Fruit fly (Drosophila melanogaster) whole organism, embryonic: Measurements from ENCODE around the gene mldr.

Experiments used
- Abd-B ChIP-seq: fragments of 200-800 bp; sonication (Bioruptor generic); optimal IDR thresholded peaks from 2 replicates; lab custom pipeline; 2018; ENCODE audit warnings: missing biosample characterization, mild to moderate bottlenecking, missing genetic modification characterization, moderate library complexity
- CG10321 ChIP-seq: fragments of 200-800 bp; sonication (Bioruptor generic); IDR thresholded peaks from 2 replicates; pipeline ENCODE4 v1.3.6; 2022; ENCODE audit warnings: missing biosample characterization, missing genetic modification characterization
- CG10366 ChIP-seq: fragments of 200-800 bp; sonication (Bioruptor generic); IDR thresholded peaks from 2 replicates; pipeline ENCODE4 v1.3.6; 2022; ENCODE audit warnings: missing biosample characterization, missing genetic modification characterization
- CG11504 ChIP-seq: fragments of 200-800 bp; sonication (Bioruptor generic); optimal IDR thresholded peaks from 3 replicates; lab custom pipeline; 2019; ENCODE audit warnings: missing biosample characterization, mild to moderate bottlenecking, missing genetic modification characterization, moderate library complexity
- CG12155 ChIP-seq: fragments of 200-800 bp; sonication (Bioruptor generic); optimal IDR thresholded peaks from 3 replicates; lab custom pipeline; 2016; ENCODE audit warnings: missing biosample characterization, missing genetic modification characterization
- CG13624 ChIP-seq: fragments of 200-800 bp; sonication (Bioruptor generic); optimal IDR thresholded peaks from 2 replicates; lab custom pipeline; 2016; ENCODE audit warnings: missing biosample characterization, missing genetic modification characterization
- CG13775 ChIP-seq: fragments of 200-800 bp; sonication (Bioruptor generic); optimal IDR thresholded peaks from 3 replicates; lab custom pipeline; 2017; ENCODE audit warnings: missing biosample characterization, mild to moderate bottlenecking, missing genetic modification characterization
- CG13894 ChIP-seq: fragments of 200-800 bp; sonication (Bioruptor generic); optimal IDR thresholded peaks from 3 replicates; lab custom pipeline; 2018; ENCODE audit warnings: missing biosample characterization, mild to moderate bottlenecking, missing genetic modification characterization, moderate library complexity
- CG14014 ChIP-seq: fragments of 200-800 bp; sonication (Bioruptor generic); IDR thresholded peaks from 2 replicates; pipeline ENCODE4 v1.3.6; 2022; ENCODE audit warnings: missing biosample characterization, missing genetic modification characterization
- CG17361 ChIP-seq: fragments of 200-800 bp; sonication (Bioruptor generic); IDR thresholded peaks from 3 replicates; pipeline ENCODE4 v1.3.6; 2022; ENCODE audit warnings: missing biosample characterization, missing genetic modification characterization
- CG18619 ChIP-seq: fragments of 200-800 bp; sonication (Bioruptor generic); optimal IDR thresholded peaks from 3 replicates; lab custom pipeline; 2017; ENCODE audit warnings: missing biosample characterization, mild to moderate bottlenecking, missing genetic modification characterization
- CG2129 ChIP-seq: fragments of 200-800 bp; sonication (Bioruptor generic); IDR thresholded peaks from 2 replicates; pipeline ENCODE4 v1.3.6; 2022; ENCODE audit warnings: missing biosample characterization, missing genetic modification characterization; ENCODE audit not compliant: partially characterized antibody
- CG2875 ChIP-seq: fragments of 200-800 bp; sonication (Bioruptor generic); optimal IDR thresholded peaks from 2 replicates; lab custom pipeline; 2017; ENCODE audit warnings: missing biosample characterization, mild to moderate bottlenecking, missing genetic modification characterization, missing genetic modification reagents
- CG31388 ChIP-seq: fragments of 200-800 bp; sonication (Bioruptor generic); optimal IDR thresholded peaks from 2 replicates; lab custom pipeline; 2016; ENCODE audit warnings: missing biosample characterization, missing genetic modification characterization
- CG34376 ChIP-seq: fragments of 200-800 bp; sonication (Bioruptor generic); optimal IDR thresholded peaks from 2 replicates; lab custom pipeline; 2018; ENCODE audit warnings: missing biosample characterization, mild to moderate bottlenecking, missing genetic modification characterization
- CG3838 ChIP-seq: fragments of 200-800 bp; sonication (Bioruptor generic); optimal IDR thresholded peaks from 3 replicates; lab custom pipeline; 2016; ENCODE audit warnings: missing biosample characterization, missing genetic modification characterization
- CG4707 ChIP-seq: fragments of 200-800 bp; sonication (Bioruptor generic); optimal IDR thresholded peaks from 2 replicates; lab custom pipeline; 2018; ENCODE audit warnings: missing biosample characterization, mild to moderate bottlenecking, missing genetic modification characterization, moderate library complexity
- CG6175 ChIP-seq: fragments of 200-800 bp; sonication (Bioruptor generic); IDR thresholded peaks from 3 replicates; pipeline ENCODE4 v1.3.6; 2022; ENCODE audit warnings: missing biosample characterization, missing genetic modification characterization
- CG7271 ChIP-seq: fragments of 200-800 bp; sonication (Bioruptor generic); optimal IDR thresholded peaks from 2 replicates; lab custom pipeline; 2018; ENCODE audit warnings: missing biosample characterization, mild to moderate bottlenecking, missing genetic modification characterization, moderate library complexity
- CG7839 ChIP-seq: fragments of 200-800 bp; sonication (Bioruptor generic); optimal IDR thresholded peaks from 3 replicates; lab custom pipeline; 2018; ENCODE audit warnings: missing biosample characterization, mild to moderate bottlenecking, missing genetic modification characterization, moderate library complexity
- Dref ChIP-seq: fragments of 200-800 bp; sonication (Bioruptor generic); IDR thresholded peaks from 2 replicates; pipeline ENCODE4 v1.3.6; 2022; ENCODE audit warnings: missing biosample characterization, missing genetic modification characterization
- Gug ChIP-seq: fragments of 200-800 bp; sonication (Bioruptor generic); IDR thresholded peaks from 4 replicates; pipeline ENCODE4 v1.3.6; 2022; ENCODE audit warnings: missing biosample characterization, missing genetic modification characterization
- HHEX ChIP-seq: fragments of 200-800 bp; sonication (Bioruptor generic); optimal IDR thresholded peaks from 3 replicates; lab custom pipeline; 2017; ENCODE audit warnings: missing biosample characterization, mild to moderate bottlenecking, missing genetic modification characterization, missing genetic modification reagents
- HLH3B ChIP-seq: fragments of 200-800 bp; sonication (Bioruptor generic); IDR thresholded peaks from 2 replicates; pipeline ENCODE4 v1.3.6; 2022; ENCODE audit warnings: missing biosample characterization, missing genetic modification characterization
- Hand ChIP-seq: fragments of 200-800 bp; sonication (Bioruptor generic); optimal IDR thresholded peaks from 2 replicates; lab custom pipeline; 2017; ENCODE audit warnings: mild to moderate bottlenecking, missing biosample characterization, missing genetic modification reagents, missing genetic modification characterization
- HmgD ChIP-seq: fragments of 200-800 bp; sonication (Bioruptor generic); optimal IDR thresholded peaks from 3 replicates; lab custom pipeline; 2016; ENCODE audit warnings: missing biosample characterization, missing genetic modification characterization
- HmgZ ChIP-seq: fragments of 200-800 bp; sonication (Bioruptor generic); optimal IDR thresholded peaks from 2 replicates; lab custom pipeline; 2018; ENCODE audit warnings: missing biosample characterization, mild to moderate bottlenecking, missing genetic modification characterization
- Trl ChIP-seq, 3 experiments: fragments of >200 bp in 2 of 3; fragments of 200-800 bp in 1 of 3; sonication (Bioruptor generic) in 1 of 3; optimal IDR thresholded peaks; 2 replicates in 1 of 3; 3 replicates in 2 of 3; lab custom pipeline; 2016 to 2017; ENCODE audit warnings: missing biosample characterization in 1 of 3, missing genetic modification characterization in 1 of 3
- Xbp1 ChIP-seq: fragments of 200-800 bp; sonication (Bioruptor generic); optimal IDR thresholded peaks from 3 replicates; lab custom pipeline; 2016; ENCODE audit warnings: missing biosample characterization, mild to moderate bottlenecking, missing genetic modification characterization
- ato ChIP-seq: fragments of 200-800 bp; sonication (Bioruptor generic); IDR thresholded peaks from 2 replicates; pipeline ENCODE4 v1.3.6; 2022; ENCODE audit warnings: missing biosample characterization, missing genetic modification characterization; ENCODE audit not compliant: partially characterized antibody
- dysf ChIP-seq: fragments of 200-800 bp; sonication (Bioruptor generic); IDR thresholded peaks from 3 replicates; pipeline ENCODE4 v1.3.6; 2022; ENCODE audit warnings: missing biosample characterization, missing genetic modification characterization
- eve ChIP-seq, 2 experiments: fragments of >200 bp; optimal IDR thresholded peaks; 2 replicates each; lab custom pipeline; 2017; ENCODE audit warnings: missing biosample characterization in 2 of 2, missing genetic modification characterization in 2 of 2
- ftz-f1 ChIP-seq: fragments of 200-800 bp; sonication (Bioruptor generic); optimal IDR thresholded peaks from 2 replicates; lab custom pipeline; 2016; ENCODE audit warnings: missing biosample characterization, missing genetic modification characterization
- gro ChIP-seq: fragments of 200-800 bp; sonication (Bioruptor generic); optimal IDR thresholded peaks from 2 replicates; lab custom pipeline; 2016; ENCODE audit warnings: missing biosample characterization, missing genetic modification characterization
- hbn ChIP-seq: fragments of 200-800 bp; sonication (Bioruptor generic); IDR thresholded peaks from 2 replicates; pipeline ENCODE4 v1.3.6; 2022; ENCODE audit warnings: missing biosample characterization, missing genetic modification characterization; ENCODE audit not compliant: partially characterized antibody
- hth ChIP-seq: fragments of >200 bp; optimal IDR thresholded peaks from 2 replicates; lab custom pipeline; 2017; ENCODE audit warnings: inconsistent platforms
- lilli ChIP-seq: fragments of 200-800 bp; sonication (Bioruptor generic); optimal IDR thresholded peaks from 3 replicates; lab custom pipeline; 2016; ENCODE audit warnings: missing biosample characterization, missing genetic modification characterization
- nmo ChIP-seq: fragments of 200-800 bp; sonication (Bioruptor generic); optimal IDR thresholded peaks from 2 replicates; lab custom pipeline; 2018; ENCODE audit warnings: missing biosample characterization, mild to moderate bottlenecking, missing genetic modification characterization, moderate library complexity
- nom ChIP-seq: fragments of 200-800 bp; sonication (Bioruptor generic); optimal IDR thresholded peaks from 2 replicates; lab custom pipeline; 2017; ENCODE audit warnings: missing biosample characterization, missing genetic modification characterization, mild to moderate bottlenecking, moderate library complexity, missing genetic modification reagents
- onecut ChIP-seq: fragments of 200-800 bp; sonication (Bioruptor generic); IDR thresholded peaks from 2 replicates; pipeline ENCODE4 v1.3.6; 2022; ENCODE audit warnings: missing biosample characterization, missing genetic modification characterization
- phol ChIP-seq: fragments of 200-800 bp; sonication (Bioruptor generic); optimal IDR thresholded peaks from 3 replicates; lab custom pipeline; 2018; ENCODE audit warnings: missing biosample characterization, mild to moderate bottlenecking, missing genetic modification characterization, moderate library complexity
- row ChIP-seq: fragments of 200-800 bp; sonication (Bioruptor generic); IDR thresholded peaks from 3 replicates; pipeline ENCODE4 v1.3.6; 2022; ENCODE audit warnings: missing biosample characterization, missing genetic modification characterization
- seq ChIP-seq: fragments of 200-800 bp; sonication (Bioruptor generic); IDR thresholded peaks from 2 replicates; pipeline ENCODE4 v1.3.6; 2022; ENCODE audit warnings: missing biosample characterization, missing genetic modification characterization
- sisA ChIP-seq: fragments of 200-800 bp; sonication (Bioruptor generic); IDR thresholded peaks from 2 replicates; pipeline ENCODE4 v1.3.6; 2022; ENCODE audit warnings: missing biosample characterization, missing genetic modification characterization
- slbo ChIP-seq: fragments of 200-800 bp; sonication (Bioruptor generic); IDR thresholded peaks from 2 replicates; pipeline ENCODE4 v1.3.6; 2022; ENCODE audit warnings: missing biosample characterization, missing genetic modification characterization
- tio ChIP-seq: fragments of 200-800 bp; sonication (Bioruptor generic); optimal IDR thresholded peaks from 2 replicates; lab custom pipeline; 2017; ENCODE audit warnings: missing biosample characterization, missing genetic modification characterization, inconsistent platforms
- trh ChIP-seq: fragments of 200-800 bp; sonication (Bioruptor generic); optimal IDR thresholded peaks from 2 replicates; lab custom pipeline; 2016; ENCODE audit warnings: missing biosample characterization, missing genetic modification characterization
- zfh1 ChIP-seq: fragments of 200-800 bp; sonication (Bioruptor generic); IDR thresholded peaks from 3 replicates; pipeline ENCODE4 v1.3.6; 2022; ENCODE audit warnings: missing biosample characterization, missing genetic modification characterization

Gene mldr

DNA sequence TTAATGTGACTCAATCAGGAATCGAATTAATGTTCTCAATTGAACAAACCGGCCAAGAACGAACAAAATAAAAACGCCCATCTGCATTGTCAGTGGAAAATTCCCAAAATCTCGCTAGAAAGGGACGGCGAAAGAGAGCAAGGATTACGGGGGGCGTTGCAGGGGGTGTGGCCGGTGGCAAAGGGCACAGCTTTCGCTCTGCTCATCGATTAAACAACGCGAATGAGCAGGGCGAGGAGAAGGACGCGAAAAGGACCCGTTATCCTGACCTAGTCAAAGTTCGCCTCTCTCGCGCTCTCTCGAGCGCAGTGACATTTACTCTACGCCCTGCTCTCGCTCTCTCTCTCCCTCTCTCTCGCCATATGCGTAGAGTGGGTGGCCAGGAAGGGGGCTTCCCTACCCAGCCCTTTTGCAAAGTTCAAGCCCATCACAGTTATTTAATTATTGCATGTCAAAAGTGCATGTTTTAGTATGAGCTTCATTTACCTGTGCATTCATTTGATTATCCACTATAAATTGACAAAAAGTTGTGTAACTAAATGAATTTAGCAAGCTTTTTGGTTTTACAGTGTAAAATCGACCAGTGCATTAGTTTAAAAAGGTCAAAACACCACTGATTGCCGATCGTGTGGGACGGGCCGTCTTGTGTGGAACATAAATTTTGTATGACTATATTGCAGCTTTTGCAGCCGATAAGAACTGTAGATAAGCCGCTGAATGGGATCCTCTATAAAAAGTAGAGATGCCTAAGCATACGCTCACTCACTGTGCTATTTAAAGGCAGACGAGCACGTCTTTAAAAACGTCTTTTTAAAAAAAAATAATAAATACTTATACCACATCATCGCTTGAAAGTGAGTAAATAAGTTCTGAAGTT, 47.9 kb downstream of the mldr start (continued):
- TF ChIP-seq Trl (optimal IDR thresholded peaks at IDR 0.05; lab: Kevin White, UChicago) (peak; percentile 50 to 72), Trl (GFP tag; optimal IDR thresholded peaks at IDR 0.05; lab: Kevin White, UChicago) (no peak), CG2129 (no peak), CG3838 (no peak), CG13894 (tag; lab: Kevin White, UChicago) (no peak), eve (GFP tag; optimal IDR thresholded peaks at IDR 0.05; lab: Kevin White, UChicago) (peak in 1 of 2 experiments; percentile 66), Xbp1 (GFP tag; lab: Kevin White, UChicago) (peak; percentile 38), CG7839 (tag; lab: Kevin White, UChicago) (peak; percentile 39), hbn (GFP tag; lab: Robert Waterston, UW) (no peak), seq (GFP tag; lab: Robert Waterston, UW) (no peak), CG2875 (GFP tag; lab: Kevin White, UChicago) (no peak), CG10321 (GFP tag; lab: Robert Waterston, UW) (no peak), Abd-B (GFP tag; lab: Kevin White, UChicago) (no peak), nom (GFP tag; lab: Kevin White, UChicago) (peak; percentile 16), gro (GFP tag; lab: Kevin White, UChicago) (no peak), ato (GFP tag; lab: Robert Waterston, UW) (no peak), CG13624 (GFP tag; lab: Kevin White, UChicago) (peak; percentile 22), CG13775 (GFP tag; lab: Kevin White, UChicago) (peak; percentile 27), row (GFP tag; lab: Robert Waterston, UW) (peak; percentile 40; the same call in 1 of the 3 replicates), nmo (no peak), sisA (GFP tag; lab: Robert Waterston, UW) (peak; percentile 42; the same call in 1 of the 2 replicates), HHEX (GFP tag; lab: Kevin White, UChicago) (peak; percentile 29), ftz-f1 (GFP tag; lab: Kevin White, UChicago) (no peak), Dref (GFP tag; lab: Robert Waterston, UW) (no peak), HmgD (GFP tag; lab: Kevin White, UChicago) (no peak), HmgZ (tag; lab: Kevin White, UChicago) (no peak), CG34376 (GFP tag; lab: Kevin White, UChicago) (peak; percentile 1), CG31388 (no peak), dysf (GFP tag; lab: Robert Waterston, UW) (0 out of 3 replicates have a peak, but pooled peaks have one; percentile 46), phol (tag; lab: Kevin White, UChicago) (peak; percentile 2), zfh1 (GFP tag; lab: Robert Waterston, UW) (0 out of 3 replicates have a peak, but pooled peaks have one; percentile 30), Gug (GFP tag; lab: Robert Waterston, UW) (peak; percentile 56; the same call in 2 of the 4 replicates), CG17361 (GFP tag; lab: Robert Waterston, UW) (peak; percentile 41; the same call in 1 of the 3 replicates), trh (GFP tag; lab: Kevin White, UChicago) (no peak), onecut (GFP tag; lab: Robert Waterston, UW) (peak; percentile 94), CG10366 (GFP tag; lab: Robert Waterston, UW) (peak; percentile 19; the same call in 1 of the 2 replicates), CG4707 (GFP tag; lab: Kevin White, UChicago) (no peak), CG6175 (GFP tag; lab: Robert Waterston, UW) (no peak), CG18619 (GFP tag; lab: Kevin White, UChicago) (peak; percentile 42), lilli (GFP tag; lab: Kevin White, UChicago) (peak; percentile 2), CG14014 (GFP tag; lab: Robert Waterston, UW) (0 out of 2 replicates have a peak, but pooled peaks have one; percentile 38), HLH3B (no peak), tio (GFP tag; lab: Kevin White, UChicago) (peak; percentile 11), CG11504 (tag; lab: Kevin White, UChicago) (peak; percentile 45), hth (lab: Kevin White, UChicago) (no peak), slbo (GFP tag; lab: Robert Waterston, UW) (peak; percentile 55), CG12155 (GFP tag; lab: Kevin White, UChicago) (peak; percentile 8), CG7271 (tag; lab: Kevin White, UChicago) (no peak), Hand (GFP tag; lab: Kevin White, UChicago) (peak; percentile 27)
